Fruit fly (Drosophila melanogaster) Kc167 (cell line): ENCODE results near the gene CG43230.

ENCODE experiments used
- Myc ChIP-seq: fragments of >200 bp; optimal IDR thresholded peaks from 2 replicates; lab custom pipeline; 2017; ENCODE audit warnings: missing external identifiers
- insv ChIP-seq: fragments of >200 bp; optimal IDR thresholded peaks from 3 replicates; lab custom pipeline; 2018; ENCODE audit warnings: missing external identifiers
- ttk ChIP-seq: sonication (Bioruptor generic); optimal IDR thresholded peaks from 2 replicates; lab custom pipeline; 2017; ENCODE audit warnings: missing external identifiers

DNA sequence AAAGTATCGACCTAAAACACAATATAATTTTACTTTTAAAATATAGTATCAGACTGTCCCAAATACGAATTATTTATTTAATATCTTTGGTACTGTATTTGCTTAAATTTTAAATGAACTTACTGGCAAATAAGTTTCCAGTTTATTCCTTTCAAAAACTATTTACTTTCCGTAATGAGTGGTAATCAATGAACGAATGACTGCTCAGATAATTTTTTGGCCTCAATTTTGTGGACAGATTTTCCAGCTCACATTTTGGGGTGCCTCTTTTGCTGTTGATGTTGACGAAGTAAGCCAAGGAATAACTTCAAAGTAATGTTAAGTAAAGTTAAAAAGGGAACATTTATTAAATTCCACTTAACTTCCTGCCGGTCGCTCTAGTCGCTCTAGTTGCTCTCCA, at the start of gene CG43230:
- TF ChIP-seq Myc (lab: Kevin White, UChicago) (no peak), insv (no peak), ttk (lab: Kevin White, UChicago) (no peak)
